Worm (Caenorhabditis elegans) whole organism, young adult: Measurements from ENCODE around the gene nhr-36.

Source experiments
- C06A6.2 ChIP-seq: fragments of 200-800 bp; sonication (Bioruptor generic); conservative IDR thresholded peaks from 2 replicates; pipeline ENCODE4 v1.3.6; 2022; ENCODE audit warnings: missing genetic modification characterization, missing compliant biosample characterization
- D2030.7 ChIP-seq: fragments of 200-800 bp; sonication (Bioruptor generic); IDR thresholded peaks from 2 replicates; pipeline ENCODE4 v1.3.6; 2022; ENCODE audit warnings: missing genetic modification reagents, missing genetic modification characterization, missing compliant biosample characterization
- F10E7.11 ChIP-seq: sonication (generic microtip); optimal IDR thresholded peaks from 2 replicates; lab custom pipeline; 2017; ENCODE audit warnings: mild to moderate bottlenecking, missing genetic modification characterization, moderate library complexity, missing compliant biosample characterization
- F33H1.4 ChIP-seq: fragments of 200-800 bp; sonication (Bioruptor generic); IDR thresholded peaks from 2 replicates; pipeline ENCODE4 v1.3.6; 2022; ENCODE audit warnings: missing genetic modification reagents, missing genetic modification characterization, missing compliant biosample characterization
- F39B2.1 ChIP-seq: fragments of 200-800 bp; sonication (Bioruptor generic); IDR thresholded peaks from 2 replicates; pipeline ENCODE4 v1.3.6; 2022; ENCODE audit warnings: missing genetic modification reagents, missing genetic modification characterization, missing compliant biosample characterization
- F49E8.2 ChIP-seq: sonication (generic microtip); optimal IDR thresholded peaks from 3 replicates; lab custom pipeline; 2017; ENCODE audit warnings: missing genetic modification characterization, mild to moderate bottlenecking, missing compliant biosample characterization, antibody characterized with exemption, moderate library complexity; ENCODE audit not compliant: insufficient read depth
- F55B11.4 ChIP-seq: sonication (generic microtip); optimal IDR thresholded peaks from 2 replicates; lab custom pipeline; 2016; ENCODE audit warnings: missing compliant biosample characterization, missing genetic modification characterization, borderline replicate concordance; ENCODE audit not compliant: insufficient read depth
- K12H6.12 ChIP-seq: fragments of 200-800 bp; sonication (Bioruptor generic); optimal IDR thresholded peaks from 2 replicates; lab custom pipeline; 2018; ENCODE audit warnings: mild to moderate bottlenecking, missing genetic modification characterization, missing compliant biosample characterization
- Y53G8AR.9 ChIP-seq: fragments of 200-800 bp; sonication (Bioruptor generic); conservative IDR thresholded peaks from 2 replicates; pipeline ENCODE4 v1.3.6; 2022; ENCODE audit warnings: missing genetic modification reagents, missing genetic modification characterization, missing compliant biosample characterization
- ZK185.1 ChIP-seq: sonication (generic microtip); optimal IDR thresholded peaks from 2 replicates; lab custom pipeline; 2016; ENCODE audit warnings: mild to moderate bottlenecking, missing genetic modification characterization, missing compliant biosample characterization; ENCODE audit not compliant: poor library complexity, severe bottlenecking
- aptf-3 ChIP-seq: fragments of 200-800 bp; sonication (Bioruptor generic); IDR thresholded peaks from 2 replicates; pipeline ENCODE4 v1.3.6; 2022; ENCODE audit warnings: missing genetic modification characterization, missing compliant biosample characterization
- attf-6 ChIP-seq: fragments of 200-800 bp; sonication (Bioruptor generic); IDR thresholded peaks from 2 replicates; pipeline ENCODE4 v1.3.6; 2022; ENCODE audit warnings: missing genetic modification reagents, missing genetic modification characterization, missing compliant biosample characterization
- ceh-100 ChIP-seq: fragments of 200-800 bp; sonication (Bioruptor generic); IDR thresholded peaks from 2 replicates; pipeline ENCODE4 v1.3.6; 2022; ENCODE audit warnings: missing genetic modification reagents, missing genetic modification characterization, missing compliant biosample characterization
- ceh-40 ChIP-seq: fragments of 200-800 bp; sonication (Bioruptor generic); IDR thresholded peaks from 2 replicates; pipeline ENCODE4 v1.3.6; 2022; ENCODE audit warnings: missing genetic modification characterization, missing compliant biosample characterization
- ceh-91 ChIP-seq: fragments of 200-800 bp; sonication (Bioruptor generic); IDR thresholded peaks from 2 replicates; pipeline ENCODE4 v1.3.6; 2022; ENCODE audit warnings: missing genetic modification reagents, missing genetic modification characterization, missing compliant biosample characterization
- die-1 ChIP-seq: sonication (generic microtip); optimal IDR thresholded peaks from 2 replicates; lab custom pipeline; 2016; ENCODE audit warnings: missing genotype, mild to moderate bottlenecking, missing genetic modification characterization, missing compliant biosample characterization
- gei-17 ChIP-seq: fragments of 200-800 bp; sonication (Bioruptor generic); optimal IDR thresholded peaks from 2 replicates; lab custom pipeline; 2018; ENCODE audit warnings: mild to moderate bottlenecking, missing genetic modification characterization, missing compliant biosample characterization
- him-1 ChIP-seq: sonication (generic microtip); optimal IDR thresholded peaks from 2 replicates; lab custom pipeline; 2016; ENCODE audit warnings: missing genotype, missing genetic modification reagents, missing genetic modification characterization, missing compliant biosample characterization
- lag-1 ChIP-seq: fragments of 200-800 bp; sonication (Bioruptor generic); IDR thresholded peaks from 2 replicates; pipeline ENCODE4 v1.3.6; 2022; ENCODE audit warnings: missing genetic modification reagents, missing genetic modification characterization, missing compliant biosample characterization
- lin-54 ChIP-seq: fragments of 200-800 bp; sonication (Bioruptor generic); optimal IDR thresholded peaks from 2 replicates; lab custom pipeline; 2018; ENCODE audit warnings: mild to moderate bottlenecking, missing genetic modification characterization, missing compliant biosample characterization
- madf-6 ChIP-seq: fragments of 200-800 bp; sonication (Bioruptor generic); IDR thresholded peaks from 2 replicates; pipeline ENCODE4 v1.3.6; 2022; ENCODE audit warnings: missing genetic modification reagents, missing genetic modification characterization, missing compliant biosample characterization
- mcd-1 ChIP-seq: fragments of 200-800 bp; sonication (Bioruptor generic); IDR thresholded peaks from 2 replicates; pipeline ENCODE4 v1.3.6; 2022; ENCODE audit warnings: missing genetic modification reagents, missing genetic modification characterization, missing compliant biosample characterization
- mel-28 ChIP-seq: sonication (generic microtip); optimal IDR thresholded peaks from 2 replicates; lab custom pipeline; 2016; ENCODE audit warnings: borderline replicate concordance, mild to moderate bottlenecking, missing genetic modification characterization, missing compliant biosample characterization
- nhr-120 ChIP-seq: fragments of 200-800 bp; sonication (Bioruptor generic); IDR thresholded peaks from 2 replicates; pipeline ENCODE4 v1.3.6; 2022; ENCODE audit warnings: missing genetic modification characterization, missing compliant biosample characterization
- nhr-80 ChIP-seq: sonication (generic microtip); optimal IDR thresholded peaks from 2 replicates; lab custom pipeline; 2016; ENCODE audit warnings: missing genetic modification characterization, missing compliant biosample characterization
- pbrm-1 ChIP-seq: fragments of 200-800 bp; sonication (Bioruptor generic); IDR thresholded peaks from 2 replicates; pipeline ENCODE4 v1.3.6; 2022; ENCODE audit warnings: missing genetic modification reagents, missing genetic modification characterization, missing compliant biosample characterization
- repo-1 ChIP-seq: sonication (generic microtip); optimal IDR thresholded peaks from 2 replicates; lab custom pipeline; 2017; ENCODE audit warnings: mild to moderate bottlenecking, missing genetic modification characterization, missing compliant biosample characterization
- rpc-1 ChIP-seq, 2 experiments: fragments of 150-350 bp in 1 of 2; sonication (generic microtip) in 1 of 2; optimal IDR thresholded peaks; 2 replicates each; lab custom pipeline; 2014 to 2018; ENCODE audit warnings: missing biosample characterization in 1 of 2, missing genetic modification characterization in 1 of 2, missing genetic modification reagents in 1 of 2, missing genotype in 1 of 2
- snpc-1.1 ChIP-seq: sonication (generic microtip); optimal IDR thresholded peaks from 2 replicates; lab custom pipeline; 2017; ENCODE audit warnings: missing genetic modification characterization, mild to moderate bottlenecking, missing compliant biosample characterization, antibody characterized with exemption, moderate library complexity, missing genotype, missing genetic modification reagents; ENCODE audit not compliant: insufficient read depth
- somi-1 ChIP-seq: fragments of 200-800 bp; sonication (Bioruptor generic); optimal IDR thresholded peaks from 2 replicates; lab custom pipeline; 2018; ENCODE audit warnings: mild to moderate bottlenecking, missing genetic modification characterization, missing compliant biosample characterization
- tbx-9 ChIP-seq: sonication (generic microtip); optimal IDR thresholded peaks from 2 replicates; lab custom pipeline; 2016; ENCODE audit warnings: borderline replicate concordance, missing genetic modification characterization, inconsistent platforms, missing compliant biosample characterization
- ztf-28 ChIP-seq: fragments of 200-800 bp; sonication (Bioruptor generic); IDR thresholded peaks from 2 replicates; pipeline ENCODE4 v1.3.6; 2022; ENCODE audit warnings: missing genetic modification reagents, missing genetic modification characterization, missing compliant biosample characterization

Gene nhr-36

ce11 chrV:9268202-9268601 is 6.8 kb upstream of the nhr-36 start:
- TF ChIP-seq F33H1.4 (no peak), F55B11.4 (tag; lab: Kevin White, UChicago) (no peak), tbx-9 (no peak), aptf-3 (GFP tag; lab: Robert Waterston, UW) (no peak), ZK185.1 (tag; lab: Kevin White, UChicago) (no peak), C06A6.2 (GFP tag; lab: Robert Waterston, UW) (no peak)

ce11 chrV:9266399-9266798 is 5.0 kb upstream of the nhr-36 start, which contains the start of gene slc-17.7:
TSS of gene slc-17.7 (minus strand) at chrV:9266499.
- TF ChIP-seq ztf-28 (GFP tag; lab: Robert Waterston, UW): no peak
- no peak for TF ChIP-seq pbrm-1 (GFP tag; lab: Robert Waterston, UW)
- TF ChIP-seq somi-1 (GFP tag; lab: Kevin White, UChicago): no peak
- no peak for TF ChIP-seq Y53G8AR.9 (GFP tag; lab: Robert Waterston, UW)
- no peak for TF ChIP-seq mel-28 (tag; lab: Kevin White, UChicago)
- TF ChIP-seq D2030.7 (GFP tag; lab: Robert Waterston, UW): no peak
- TF ChIP-seq him-1 (tag; lab: Kevin White, UChicago): no peak
- TF ChIP-seq die-1 (tag; lab: Kevin White, UChicago): no peak
- TF ChIP-seq ZK185.1 (tag; lab: Kevin White, UChicago): no peak
- no peak for TF ChIP-seq lag-1 (GFP tag; lab: Robert Waterston, UW)
- no peak for TF ChIP-seq mcd-1
- no peak for TF ChIP-seq F10E7.11 (tag; lab: Kevin White, UChicago)
- TF ChIP-seq lin-54 (GFP tag; lab: Kevin White, UChicago): no peak
- no peak for TF ChIP-seq attf-6 (GFP tag; lab: Robert Waterston, UW)
- no peak for TF ChIP-seq nhr-120 (GFP tag; lab: Robert Waterston, UW)
- TF ChIP-seq, all 124 proteins: peak for 0

ce11 chrV:9262708-9263107 is 1.3 kb upstream of the nhr-36 start:
- TF ChIP-seq ceh-40 (GFP tag; lab: Robert Waterston, UW) (no peak), gei-17 (GFP tag; lab: Kevin White, UChicago) (no peak), nhr-80 (tag; lab: Kevin White, UChicago) (peak; percentile 10)

DNA sequence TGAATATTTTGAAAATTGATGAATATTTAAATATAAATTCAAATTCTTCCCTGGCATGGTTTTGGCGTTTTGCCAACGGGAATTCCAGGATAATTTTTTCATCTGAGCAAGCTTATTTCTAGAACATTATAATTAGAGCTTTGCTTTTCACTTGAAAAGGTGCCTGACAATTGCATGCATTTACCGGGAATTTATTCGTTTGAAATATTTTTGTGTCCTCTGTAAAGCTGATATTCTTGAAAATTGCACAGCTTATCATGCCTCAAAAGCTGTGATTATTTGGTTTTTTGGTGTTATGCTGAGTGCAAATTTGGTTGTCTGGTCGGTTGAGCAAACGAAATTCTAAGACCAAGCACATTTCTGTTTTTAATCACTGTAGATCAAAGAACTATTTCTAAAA is 981 bp downstream of the nhr-36 start:
- TF ChIP-seq rpc-1 (optimal IDR thresholded peaks at IDR 0.05; lab: Kevin White, UChicago): no peak
- TF ChIP-seq rpc-1 (tag; optimal IDR thresholded peaks at IDR 0.05; lab: Kevin White, UChicago): no peak
- no peak for TF ChIP-seq F49E8.2 (tag; lab: Kevin White, UChicago)

- TF ChIP-seq ceh-100 (GFP tag; lab: Robert Waterston, UW) (no peak), madf-6 (GFP tag; lab: Robert Waterston, UW) (no peak), F55B11.4 (tag; lab: Kevin White, UChicago) (no peak), K12H6.12 (no peak), D2030.7 (GFP tag; lab: Robert Waterston, UW) (no peak), pbrm-1 (GFP tag; lab: Robert Waterston, UW) (no peak), F39B2.1 (no peak), repo-1 (tag; lab: Kevin White, UChicago) (no peak), Y53G8AR.9 (GFP tag; lab: Robert Waterston, UW) (no peak), ceh-91 (no peak), snpc-1.1 (tag; lab: Kevin White, UChicago) (no peak)
- TF ChIP-seq, all 124 proteins: peak for 0
Measured at ce11 chrV:9257467-9257866, 3.9 kb downstream of the nhr-36 start, which contains the start of gene F07C3.16. TSS of gene F07C3.16 (minus strand) at chrV:9257567.
